Fruit fly (Drosophila melanogaster): ENCODE data around the gene CG14275.

DNA sequence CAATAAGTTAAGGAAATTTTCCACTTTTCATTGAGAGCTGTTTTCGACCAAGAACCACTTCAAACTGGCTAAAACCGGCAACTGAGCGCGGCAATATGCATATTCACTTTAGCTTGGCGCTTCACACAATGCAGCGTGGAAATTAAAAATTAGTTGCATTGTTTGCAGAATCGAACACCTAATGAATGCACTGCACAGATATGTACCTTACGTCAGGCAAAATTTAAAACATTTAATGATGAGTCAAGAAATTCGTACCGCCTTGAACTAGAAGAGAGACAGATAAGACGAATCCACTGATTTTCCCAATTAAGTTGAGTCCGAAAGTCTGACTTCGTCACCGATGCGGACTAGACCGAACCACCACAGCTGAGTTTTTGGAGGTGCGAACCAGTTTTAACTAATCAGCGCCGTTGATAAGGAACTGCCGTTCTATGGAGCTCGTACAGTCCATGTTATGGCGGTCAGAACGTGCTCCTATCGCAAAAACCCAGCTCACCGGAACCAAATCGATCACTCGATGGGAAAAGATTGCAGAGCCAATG, 599 bp downstream of the CG14275 start:
- TF ChIP-seq Ets98B (GFP tag; IDR thresholded peaks at IDR 0.05), result no peak
- no peak for TF ChIP-seq rn (GFP tag; IDR thresholded peaks at IDR 0.05)
- no peak for TF ChIP-seq CG13204 (GFP tag; optimal IDR thresholded peaks at IDR 0.05)
- TF ChIP-seq CG4496 (GFP tag; IDR thresholded peaks at IDR 0.05), result no peak
- TF ChIP-seq CG15710 (tag; optimal IDR thresholded peaks at IDR 0.05), result no peak
- TF ChIP-seq CG12605 (GFP tag; IDR thresholded peaks at IDR 0.05), result no peak
- no peak for TF ChIP-seq CG8159 (tag; optimal IDR thresholded peaks at IDR 0.05)
- TF ChIP-seq CG32121 (GFP tag; IDR thresholded peaks at IDR 0.05), result no peak
- TF ChIP-seq fd96Ca (GFP tag; IDR thresholded peaks at IDR 0.05), result no peak

Measured in whole organism, pupa.